Worm (Caenorhabditis elegans) whole organism, mixed stage, embryonic: Measurements from ENCODE around the gene F49C12.1.
A peak's percentile ranks its signal among the peaks of the same experiment; 100 is the strongest.

Experiments
- M03D4.4 ChIP-seq: sonication (generic microtip); optimal IDR thresholded peaks from 2 replicates; lab custom pipeline; 2017; ENCODE audit warnings: mild to moderate bottlenecking, missing genetic modification characterization, missing compliant biosample characterization
- bed-3 ChIP-seq: fragments of 200-800 bp; sonication (Bioruptor generic); optimal IDR thresholded peaks from 3 replicates; lab custom pipeline; 2018; ENCODE audit warnings: mild to moderate bottlenecking, missing genetic modification characterization, moderate library complexity, missing compliant biosample characterization
- blmp-1 ChIP-seq: fragments of 150-350 bp; optimal IDR thresholded peaks from 2 replicates; lab custom pipeline; 2014; ENCODE audit warnings: missing biosample characterization, missing genetic modification characterization
- ceh-39 ChIP-seq: fragments of 150-350 bp; optimal IDR thresholded peaks from 2 replicates; lab custom pipeline; 2014; ENCODE audit warnings: missing biosample characterization, missing genetic modification characterization
- ceh-43 ChIP-seq: fragments of 200-800 bp; sonication (Bioruptor generic); optimal IDR thresholded peaks from 2 replicates; lab custom pipeline; 2018; ENCODE audit warnings: mild to moderate bottlenecking, missing genetic modification characterization, moderate library complexity, missing compliant biosample characterization
- ceh-83 ChIP-seq: fragments of 200-800 bp; sonication (Bioruptor generic); optimal IDR thresholded peaks from 2 replicates; lab custom pipeline; 2018; ENCODE audit warnings: mild to moderate bottlenecking, missing genetic modification characterization, missing compliant biosample characterization
- ces-1 ChIP-seq: fragments of 150-350 bp; optimal IDR thresholded peaks from 2 replicates; lab custom pipeline; 2014; ENCODE audit warnings: missing biosample characterization, missing genetic modification reagents, missing genetic modification characterization
- cnd-1 ChIP-seq: fragments of 200-800 bp; sonication (Bioruptor generic); optimal IDR thresholded peaks from 2 replicates; lab custom pipeline; 2018; ENCODE audit warnings: mild to moderate bottlenecking, missing genetic modification characterization, missing compliant biosample characterization
- elt-1 ChIP-seq: sonication (generic microtip); optimal IDR thresholded peaks from 2 replicates; lab custom pipeline; 2017; ENCODE audit warnings: missing genetic modification characterization, mild to moderate bottlenecking, missing compliant biosample characterization, antibody characterized with exemption, moderate library complexity, borderline replicate concordance; ENCODE audit not compliant: insufficient read depth
- elt-3 ChIP-seq: fragments of 150-350 bp; optimal IDR thresholded peaks from 2 replicates; lab custom pipeline; 2014; ENCODE audit warnings: missing biosample characterization, missing genetic modification characterization
- ham-2 ChIP-seq: fragments of 200-800 bp; sonication (Bioruptor generic); optimal IDR thresholded peaks from 2 replicates; lab custom pipeline; 2018; ENCODE audit warnings: mild to moderate bottlenecking, missing genetic modification characterization, missing compliant biosample characterization
- hlh-1 ChIP-seq: fragments of 150-350 bp; optimal IDR thresholded peaks from 2 replicates; lab custom pipeline; 2014; ENCODE audit warnings: missing biosample characterization, missing genetic modification reagents, missing genetic modification characterization
- lin-32 ChIP-seq: fragments of 200-800 bp; sonication (Bioruptor generic); optimal IDR thresholded peaks from 2 replicates; lab custom pipeline; 2018; ENCODE audit warnings: mild to moderate bottlenecking, missing genetic modification characterization, missing compliant biosample characterization
- lsy-2 ChIP-seq: fragments of 150-350 bp; optimal IDR thresholded peaks from 2 replicates; lab custom pipeline; 2014; ENCODE audit warnings: missing biosample characterization, missing genetic modification characterization
- mab-5 ChIP-seq: fragments of 150-350 bp; optimal IDR thresholded peaks from 2 replicates; lab custom pipeline; 2014; ENCODE audit warnings: missing biosample characterization, missing genetic modification characterization
- mls-2 ChIP-seq: sonication (generic microtip); optimal IDR thresholded peaks from 2 replicates; lab custom pipeline; 2016; ENCODE audit warnings: mild to moderate bottlenecking, missing genetic modification characterization, moderate library complexity, missing compliant biosample characterization
- nhr-12 ChIP-seq: fragments of 150-350 bp; optimal IDR thresholded peaks from 2 replicates; lab custom pipeline; 2014; ENCODE audit warnings: missing biosample characterization, missing genetic modification characterization
- nhr-2 ChIP-seq: fragments of 150-350 bp; optimal IDR thresholded peaks from 2 replicates; lab custom pipeline; 2014; ENCODE audit warnings: missing biosample characterization, missing genetic modification characterization
- nhr-237 ChIP-seq: fragments of 150-350 bp; optimal IDR thresholded peaks from 2 replicates; lab custom pipeline; 2014; ENCODE audit warnings: missing biosample characterization, missing genetic modification characterization
- pha-4 ChIP-seq: fragments of 150-350 bp; optimal IDR thresholded peaks from 2 replicates; lab custom pipeline; 2018; ENCODE audit warnings: missing biosample characterization, missing genetic modification reagents, missing genetic modification characterization
- snpc-4 ChIP-seq: fragments of 150-350 bp; optimal IDR thresholded peaks from 2 replicates; lab custom pipeline; 2014; ENCODE audit warnings: missing biosample characterization, missing genetic modification characterization
- sptf-1 ChIP-seq: sonication (generic microtip); optimal IDR thresholded peaks from 2 replicates; lab custom pipeline; 2017; ENCODE audit warnings: mild to moderate bottlenecking, missing genetic modification characterization, moderate library complexity, missing compliant biosample characterization
- tbx-8 ChIP-seq: fragments of 200-800 bp; sonication (Bioruptor generic); optimal IDR thresholded peaks from 2 replicates; lab custom pipeline; 2018; ENCODE audit warnings: mild to moderate bottlenecking, missing genetic modification characterization, moderate library complexity, missing compliant biosample characterization
- unc-120 ChIP-seq: sonication (generic microtip); optimal IDR thresholded peaks from 2 replicates; lab custom pipeline; 2017; ENCODE audit warnings: missing genetic modification characterization, missing compliant biosample characterization; ENCODE audit not compliant: poor library complexity, severe bottlenecking
- unc-39 ChIP-seq: fragments of 150-350 bp; optimal IDR thresholded peaks from 2 replicates; lab custom pipeline; 2014; ENCODE audit warnings: missing biosample characterization, missing genetic modification characterization
- unc-62 ChIP-seq: fragments of 150-350 bp; optimal IDR thresholded peaks from 2 replicates; lab custom pipeline; 2014; ENCODE audit warnings: missing biosample characterization, missing genetic modification reagents, missing genetic modification characterization
- zip-8 ChIP-seq: fragments of 150-350 bp; optimal IDR thresholded peaks from 2 replicates; lab custom pipeline; 2014; ENCODE audit warnings: missing biosample characterization, missing genetic modification characterization
- ztf-11 ChIP-seq: fragments of 150-350 bp; optimal IDR thresholded peaks from 2 replicates; lab custom pipeline; 2014; ENCODE audit warnings: missing biosample characterization, missing genetic modification characterization

F49C12.1 gene

ce11 chrIV:9312827-9313226 is 16.7 kb upstream of the F49C12.1 start, which contains the start of gene F49C12.7:
TSS of gene F49C12.7 (minus strand) at chrIV:9312927.
- TF ChIP-seq zip-8 (tag; lab: Kevin White, UChicago), result peak; percentile 89
- TF ChIP-seq, all 35 proteins: peak for 1; not testable (repeated sequence) for 34

ce11 chrIV:9310935-9311566 is 14.9 kb upstream of the F49C12.1 start:
- TF ChIP-seq ceh-43 (GFP tag; lab: Kevin White, UChicago) (no peak), lin-32 (no peak), nhr-12 (tag; lab: Kevin White, UChicago) (no peak), mls-2 (tag; lab: Kevin White, UChicago) (no peak), ces-1 (GFP tag; lab: Kevin White, UChicago) (no peak), M03D4.4 (no peak), tbx-8 (no peak), pha-4 (tag; lab: Kevin White, UChicago) (no peak), hlh-1 (tag; lab: Kevin White, UChicago) (no peak), ham-2 (GFP tag; lab: Kevin White, UChicago) (no peak), bed-3 (GFP tag; lab: Kevin White, UChicago) (no peak), elt-1 (no peak), blmp-1 (tag; lab: Kevin White, UChicago) (no peak), unc-120 (tag; lab: Kevin White, UChicago) (no peak), sptf-1 (tag; lab: Kevin White, UChicago) (no peak), snpc-4 (tag; lab: Kevin White, UChicago) (no peak)

- TF ChIP-seq ztf-11 (tag; lab: Kevin White, UChicago) (no peak), snpc-4 (tag; lab: Kevin White, UChicago) (no peak), cnd-1 (tag; lab: Kevin White, UChicago) (no peak), tbx-8 (no peak), sptf-1 (tag; lab: Kevin White, UChicago) (no peak), ham-2 (GFP tag; lab: Kevin White, UChicago) (no peak), nhr-237 (tag; lab: Kevin White, UChicago) (no peak), blmp-1 (tag; lab: Kevin White, UChicago) (no peak), lsy-2 (no peak), elt-3 (tag; lab: Kevin White, UChicago) (no peak), mls-2 (tag; lab: Kevin White, UChicago) (no peak), unc-62 (GFP tag; lab: Kevin White, UChicago) (no peak), mab-5 (tag; lab: Kevin White, UChicago) (no peak), M03D4.4 (no peak), ceh-83 (GFP tag; lab: Kevin White, UChicago) (no peak), lin-32 (no peak), nhr-2 (tag; lab: Kevin White, UChicago) (no peak), hlh-1 (tag; lab: Kevin White, UChicago) (no peak), nhr-12 (tag; lab: Kevin White, UChicago) (no peak)
These were observed 12.8 kb upstream of the F49C12.1 start, which contains the start of gene F49C12.6 for ce11 chrIV:9308975-9309374. TSS of gene F49C12.6 (minus strand) at chrIV:9309075.

- TF ChIP-seq ztf-11 (tag; lab: Kevin White, UChicago), result no peak
- TF ChIP-seq ham-2 (GFP tag; lab: Kevin White, UChicago), result no peak
- TF ChIP-seq sptf-1 (tag; lab: Kevin White, UChicago), result no peak
- no peak for TF ChIP-seq blmp-1 (tag; lab: Kevin White, UChicago)
- no peak for TF ChIP-seq unc-120 (tag; lab: Kevin White, UChicago)
- TF ChIP-seq nhr-237 (tag; lab: Kevin White, UChicago), result no peak
- no peak for TF ChIP-seq unc-39 (tag; lab: Kevin White, UChicago)
These were observed 8.5 kb upstream of the F49C12.1 start, which contains the start of gene F49C12.5 for ce11 chrIV:9304617-9305016. TSS of gene F49C12.5 (plus strand) at chrIV:9304917.

- no peak for TF ChIP-seq ceh-39
- TF ChIP-seq nhr-2 (tag; lab: Kevin White, UChicago), result no peak
- no peak for TF ChIP-seq ham-2 (GFP tag; lab: Kevin White, UChicago)
- TF ChIP-seq cnd-1 (tag; lab: Kevin White, UChicago), result no peak
- no peak for TF ChIP-seq hlh-1 (tag; lab: Kevin White, UChicago)
- TF ChIP-seq elt-3 (tag; lab: Kevin White, UChicago), result no peak
- no peak for TF ChIP-seq pha-4 (tag; lab: Kevin White, UChicago)
- TF ChIP-seq elt-1, result peak; percentile 61
These were observed 7.8 kb upstream of the F49C12.1 start, which contains the start of gene F49C12.4 for ce11 chrIV:9303994-9304393. TSS of gene F49C12.4 (minus strand) at chrIV:9304094.
